In the genomic region with DNA sequence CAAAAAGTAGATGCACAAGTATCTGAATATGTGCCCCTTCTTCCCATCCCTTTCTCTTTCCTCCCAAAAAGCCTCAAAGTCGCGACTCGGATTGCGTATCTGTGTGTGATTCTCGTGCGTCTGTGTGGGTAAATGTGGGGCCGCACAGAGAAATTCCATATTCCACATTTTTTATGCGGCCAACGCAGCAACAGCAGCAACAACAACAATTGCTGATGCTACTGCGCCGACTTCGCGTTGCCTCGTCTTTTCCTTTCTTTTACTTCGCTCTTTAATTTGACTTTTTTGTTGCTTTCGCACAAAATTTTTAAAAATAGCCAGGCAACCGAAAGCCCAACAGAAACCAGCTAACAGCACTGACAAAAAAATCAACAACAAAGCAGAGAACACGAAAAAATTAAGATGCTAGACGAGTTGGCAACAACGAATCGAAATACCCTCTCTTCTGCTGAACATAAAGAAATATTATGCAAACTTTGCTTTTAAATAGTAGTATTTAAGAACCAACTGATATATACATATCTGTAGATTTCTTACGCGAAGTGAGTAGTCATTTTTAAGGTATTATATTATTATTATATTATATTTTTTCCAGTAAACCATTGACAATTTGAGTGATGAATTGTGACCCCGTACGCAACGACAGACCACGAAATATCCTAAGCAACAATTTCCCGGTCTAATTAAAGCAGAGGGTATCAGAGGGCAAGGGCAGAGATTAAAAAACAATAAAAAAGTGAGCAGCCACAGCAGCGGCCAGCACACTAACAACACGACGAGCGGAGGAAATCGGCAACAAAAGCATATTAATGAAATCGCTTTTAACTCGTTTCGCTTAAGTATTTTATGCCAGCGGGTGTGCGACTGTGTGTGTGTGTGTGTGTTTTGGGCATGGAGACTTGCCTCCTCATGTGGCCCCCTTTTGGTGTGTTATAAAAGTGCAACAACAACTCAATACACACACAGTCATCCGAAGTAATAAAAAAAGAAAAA, we compare ENCODE assay signal across 5 fruit fly cellular contexts.
TF ChIP-seq lines count a peak whose summit lies in the region.

No protein-coding gene starts in this region.

- no peak for TF ChIP-seq CTCF in whole organism, embryonic (GFP tag; optimal IDR thresholded peaks at IDR 0.05; lab: Kevin White, UChicago)

TF ChIP-seq in whole organism, adult, 20 proteins besides CTCF, POLR2A, EP300 and RAD21:
- TF ChIP-seq ovo (GFP tag; optimal IDR thresholded peaks at IDR 0.05; lab: Kevin White, UChicago) = no peak
- peak; percentile 85 for TF ChIP-seq tj (GFP tag; optimal IDR thresholded peaks at IDR 0.05; lab: Kevin White, UChicago)
- no peak for TF ChIP-seq cic (GFP tag; optimal IDR thresholded peaks at IDR 0.05; lab: Kevin White, UChicago)
- no peak for TF ChIP-seq Mnt (GFP tag; optimal IDR thresholded peaks at IDR 0.05; lab: Kevin White, UChicago)
- TF ChIP-seq cnc (optimal IDR thresholded peaks at IDR 0.05; lab: Kevin White, UChicago) = no peak

TF ChIP-seq in whole organism, embryonic, 481 proteins besides CTCF, POLR2A, EP300 and RAD21 (continues in another document):
- peak; percentile 25 for TF ChIP-seq CG15601 (tag; optimal IDR thresholded peaks at IDR 0.05; lab: Kevin White, UChicago)
- TF ChIP-seq CG13424 (tag; optimal IDR thresholded peaks at IDR 0.05; lab: Kevin White, UChicago) = peak; percentile 66
- peak; percentile 43 for TF ChIP-seq ci (GFP tag; IDR thresholded peaks at IDR 0.05; lab: Robert Waterston, UW)
- TF ChIP-seq grau (tag; optimal IDR thresholded peaks at IDR 0.05; lab: Kevin White, UChicago) = peak; percentile 67
- TF ChIP-seq Vsx1 (GFP tag; optimal IDR thresholded peaks at IDR 0.05; lab: Kevin White, UChicago) = peak; percentile 43
- no peak for TF ChIP-seq trem (tag; optimal IDR thresholded peaks at IDR 0.05; lab: Kevin White, UChicago)
- peak; percentile 8 for TF ChIP-seq CG15011 (GFP tag; optimal IDR thresholded peaks at IDR 0.05; lab: Kevin White, UChicago)
- TF ChIP-seq Aef1 (GFP tag; IDR thresholded peaks at IDR 0.05; lab: Robert Waterston, UW) = peak; percentile 9; the same call in 2 of the 3 replicates
- no peak for TF ChIP-seq Lpt (GFP tag; optimal IDR thresholded peaks at IDR 0.05; lab: Kevin White, UChicago)
- peak in 1 of 2 experiments; percentile 30 for TF ChIP-seq Eip74EF (GFP tag; optimal IDR thresholded peaks at IDR 0.05; lab: Kevin White, UChicago)
- TF ChIP-seq cwo (GFP tag; optimal IDR thresholded peaks at IDR 0.05; lab: Kevin White, UChicago) = peak; percentile 58
- TF ChIP-seq z (GFP tag; IDR thresholded peaks at IDR 0.05; lab: Robert Waterston, UW) = no peak
- TF ChIP-seq CG4730 (GFP tag; IDR thresholded peaks at IDR 0.05; lab: Robert Waterston, UW) = 0 out of 2 replicates have a peak, but pooled peaks have one; percentile 29
- TF ChIP-seq Med (GFP tag; lab: Kevin White, UChicago) = peak; percentile 68
- TF ChIP-seq CG3726 (GFP tag; IDR thresholded peaks at IDR 0.05; lab: Robert Waterston, UW) = no peak
- peak; percentile 34 for TF ChIP-seq Awh (GFP tag; IDR thresholded peaks at IDR 0.05; lab: Robert Waterston, UW)
- no peak for TF ChIP-seq prd (optimal IDR thresholded peaks at IDR 0.05; lab: Kevin White, UChicago)
- TF ChIP-seq prd (GFP tag; IDR thresholded peaks at IDR 0.05; lab: Robert Waterston, UW) = peak; percentile 58; the same call in 2 of the 3 replicates

TF ChIP-seq in whole organism, prepupa, 60 proteins besides CTCF, POLR2A, EP300 and RAD21 (continues in another document):
- TF ChIP-seq CG11294 (GFP tag; IDR thresholded peaks at IDR 0.05; lab: Robert Waterston, UW) (no peak), pdm3 (GFP tag; optimal IDR thresholded peaks at IDR 0.05; lab: Kevin White, UChicago) (peak; percentile 62), dsx (GFP tag; optimal IDR thresholded peaks at IDR 0.05; lab: Kevin White, UChicago; ENCODE audit: poor library complexity, severe bottlenecking) (peak; percentile 72), Ets21C (GFP tag; optimal IDR thresholded peaks at IDR 0.05; lab: Kevin White, UChicago) (peak; percentile 47), Sox102F (GFP tag; optimal IDR thresholded peaks at IDR 0.05; lab: Kevin White, UChicago) (peak; percentile 54), fkh (GFP tag; optimal IDR thresholded peaks at IDR 0.05; lab: Kevin White, UChicago) (no peak), CG6808 (GFP tag; optimal IDR thresholded peaks at IDR 0.05; lab: Kevin White, UChicago) (peak; percentile 50), eg (GFP tag; IDR thresholded peaks at IDR 0.05; lab: Robert Waterston, UW) (peak; percentile 38; the same call in 2 of the 3 replicates), CG6276 (GFP tag; optimal IDR thresholded peaks at IDR 0.05; lab: Kevin White, UChicago) (peak; percentile 73), Lpt (GFP tag; optimal IDR thresholded peaks at IDR 0.05; lab: Kevin White, UChicago) (peak; percentile 19), fd85E (GFP tag; optimal IDR thresholded peaks at IDR 0.05; lab: Kevin White, UChicago) (no peak), CG10631 (GFP tag; optimal IDR thresholded peaks at IDR 0.05; lab: Kevin White, UChicago) (peak; percentile 83), CG3919 (GFP tag; optimal IDR thresholded peaks at IDR 0.05; lab: Kevin White, UChicago) (peak; percentile 75), CG11762 (GFP tag; optimal IDR thresholded peaks at IDR 0.05; lab: Kevin White, UChicago; ENCODE audit: insufficient read depth) (peak; percentile 67), esn (GFP tag; optimal IDR thresholded peaks at IDR 0.05; lab: Kevin White, UChicago) (peak; percentile 79), spab (GFP tag; optimal IDR thresholded peaks at IDR 0.05; lab: Kevin White, UChicago) (peak; percentile 61), CG34406 (GFP tag; optimal IDR thresholded peaks at IDR 0.05; lab: Kevin White, UChicago) (peak; percentile 83), CG7368 (GFP tag; optimal IDR thresholded peaks at IDR 0.05; lab: Kevin White, UChicago) (peak; percentile 45)

TF ChIP-seq in whole organism, pupa, 21 proteins besides CTCF, POLR2A, EP300 and RAD21 (continues in another document):
- TF ChIP-seq CG8301 (tag; optimal IDR thresholded peaks at IDR 0.05; lab: Kevin White, UChicago) (peak; percentile 56), CG4496 (GFP tag; IDR thresholded peaks at IDR 0.05; lab: Robert Waterston, UW) (peak; percentile 58; the same call in 2 of the 3 replicates), CG9948 (tag; optimal IDR thresholded peaks at IDR 0.05; lab: Kevin White, UChicago) (peak; percentile 66), CG8159 (tag; optimal IDR thresholded peaks at IDR 0.05; lab: Kevin White, UChicago) (peak; percentile 79), gl (tag; optimal IDR thresholded peaks at IDR 0.05; lab: Kevin White, UChicago) (peak; percentile 44), Snoo (tag; optimal IDR thresholded peaks at IDR 0.05; lab: Kevin White, UChicago) (peak; percentile 57), rn (GFP tag; IDR thresholded peaks at IDR 0.05; lab: Robert Waterston, UW) (peak; percentile 17; the same call in 1 of the 2 replicates), CG12605 (GFP tag; IDR thresholded peaks at IDR 0.05; lab: Robert Waterston, UW) (peak; percentile 40; the same call in 1 of the 2 replicates), EcR (GFP tag; optimal IDR thresholded peaks at IDR 0.05; lab: Kevin White, UChicago) (peak; percentile 34), CG13204 (GFP tag; optimal IDR thresholded peaks at IDR 0.05; lab: Kevin White, UChicago) (peak; percentile 48), CG14655 (GFP tag; optimal IDR thresholded peaks at IDR 0.05; lab: Kevin White, UChicago) (peak; percentile 77), D1 (tag; optimal IDR thresholded peaks at IDR 0.05; lab: Kevin White, UChicago) (peak; percentile 37), CG10348 (GFP tag; IDR thresholded peaks at IDR 0.05; lab: Robert Waterston, UW) (no peak), Pif1A (GFP tag; optimal IDR thresholded peaks at IDR 0.05; lab: Kevin White, UChicago) (peak; percentile 24), CG32121 (GFP tag; IDR thresholded peaks at IDR 0.05; lab: Robert Waterston, UW) (peak; percentile 33; the same call in 1 of the 2 replicates), fd96Ca (GFP tag; IDR thresholded peaks at IDR 0.05; lab: Robert Waterston, UW) (peak; percentile 46; the same call in 2 of the 3 replicates), CG34367 (tag; optimal IDR thresholded peaks at IDR 0.05; lab: Kevin White, UChicago) (peak; percentile 34), CG15710 (tag; optimal IDR thresholded peaks at IDR 0.05; lab: Kevin White, UChicago) (peak; percentile 52), CG17806 (tag; optimal IDR thresholded peaks at IDR 0.05; lab: Kevin White, UChicago) (peak; percentile 56)

TF ChIP-seq in whole organism, wandering third instar larva, 38 proteins besides CTCF, POLR2A, EP300 and RAD21 (continues in another document):
- TF ChIP-seq Dif (GFP tag; optimal IDR thresholded peaks at IDR 0.05; lab: Kevin White, UChicago; ENCODE audit: partially characterized antibody) (peak; percentile 33), usp (GFP tag; optimal IDR thresholded peaks at IDR 0.05; lab: Kevin White, UChicago) (no peak), woc (GFP tag; optimal IDR thresholded peaks at IDR 0.05; lab: Kevin White, UChicago) (peak; percentile 71), tai (GFP tag; optimal IDR thresholded peaks at IDR 0.05; lab: Kevin White, UChicago) (no peak), jim (GFP tag; optimal IDR thresholded peaks at IDR 0.05; lab: Kevin White, UChicago) (no peak), CrebA (GFP tag; optimal IDR thresholded peaks at IDR 0.05; lab: Kevin White, UChicago; ENCODE audit: borderline replicate concordance) (peak; percentile 0), fru (GFP tag; optimal IDR thresholded peaks at IDR 0.05; lab: Kevin White, UChicago) (peak; percentile 57), dl (GFP tag; optimal IDR thresholded peaks at IDR 0.05; lab: Kevin White, UChicago; ENCODE audit: insufficient read depth in 1 of 2, partially characterized antibody in 2 of 2) (peak in 1 of 2 experiments; percentile 21), CG32264 (GFP tag; optimal IDR thresholded peaks at IDR 0.05; lab: Kevin White, UChicago) (no peak), dmrt93B (GFP tag; optimal IDR thresholded peaks at IDR 0.05; lab: Kevin White, UChicago) (peak; percentile 63), ey (GFP tag; optimal IDR thresholded peaks at IDR 0.05; lab: Kevin White, UChicago) (peak; percentile 58), sage (GFP tag; optimal IDR thresholded peaks at IDR 0.05; lab: Kevin White, UChicago) (no peak), Dfd (GFP tag; optimal IDR thresholded peaks at IDR 0.05; lab: Kevin White, UChicago) (peak; percentile 41), sv (GFP tag; optimal IDR thresholded peaks at IDR 0.05; lab: Kevin White, UChicago) (peak; percentile 31), foxo (GFP tag; optimal IDR thresholded peaks at IDR 0.05; lab: Kevin White, UChicago) (peak in 1 of 2 experiments; percentile 68), pan (optimal IDR thresholded peaks at IDR 0.05; lab: Kevin White, UChicago) (no peak), psq (GFP tag; optimal IDR thresholded peaks at IDR 0.05; lab: Kevin White, UChicago) (peak; percentile 83), OdsH (GFP tag; optimal IDR thresholded peaks at IDR 0.05; lab: Kevin White, UChicago) (peak; percentile 71), brk (GFP tag; optimal IDR thresholded peaks at IDR 0.05; lab: Kevin White, UChicago) (peak; percentile 48), br (GFP tag; optimal IDR thresholded peaks at IDR 0.05; lab: Kevin White, UChicago) (peak; percentile 27), rgr (GFP tag; optimal IDR thresholded peaks at IDR 0.05; lab: Kevin White, UChicago) (peak; percentile 57)
